Worm (Caenorhabditis elegans) whole organism, L1 larva: ENCODE measurements around the gene F36D4.6.

Experiments
- C16A3.4 ChIP-seq: fragments of 150-350 bp; optimal IDR thresholded peaks from 2 replicates; lab custom pipeline; 2014; ENCODE audit warnings: missing biosample characterization, missing genetic modification characterization
- F16B12.6 ChIP-seq: fragments of 150-350 bp; optimal IDR thresholded peaks from 2 replicates; lab custom pipeline; 2014; ENCODE audit warnings: missing biosample characterization, missing genetic modification characterization
- ama-1 ChIP-seq: fragments of 150-350 bp; optimal IDR thresholded peaks from 2 replicates; lab custom pipeline; 2014
- blmp-1 ChIP-seq: fragments of 150-350 bp; optimal IDR thresholded peaks from 2 replicates; lab custom pipeline; 2014; ENCODE audit warnings: missing biosample characterization, missing genetic modification characterization
- ceh-8 ChIP-seq: fragments of 200-800 bp; sonication (Bioruptor generic); optimal IDR thresholded peaks from 2 replicates; lab custom pipeline; 2018; ENCODE audit warnings: mild to moderate bottlenecking, missing genetic modification characterization, moderate library complexity, missing compliant biosample characterization
- ceh-90 ChIP-seq: sonication (generic microtip); optimal IDR thresholded peaks from 2 replicates; lab custom pipeline; 2016; ENCODE audit warnings: missing genetic modification characterization, missing compliant biosample characterization
- dpl-1 ChIP-seq, 3 experiments: fragments of 150-350 bp in 2 of 3; sonication (generic microtip) in 1 of 3; optimal IDR thresholded peaks; 2 replicates each; lab custom pipeline; 2014 to 2017; ENCODE audit warnings: missing biosample characterization in 3 of 3, missing genetic modification characterization in 3 of 3, missing genetic modification reagents in 3 of 3
- efl-1 ChIP-seq, 4 experiments: fragments of 150-350 bp; optimal IDR thresholded peaks in 3 of 4; peaks in 1 of 4; 1 replicate in 1 of 4; 2 replicates in 3 of 4; lab custom pipeline; 2014; ENCODE audit warnings: missing biosample characterization in 2 of 4, missing genetic modification characterization in 2 of 4, missing genetic modification reagents in 2 of 4
- egl-27 ChIP-seq, 2 experiments: fragments of 150-350 bp in 1 of 2; sonication (generic microtip); optimal IDR thresholded peaks; 3 replicates each; lab custom pipeline; 2017 to 2018; ENCODE audit warnings: missing biosample characterization in 2 of 2, missing genetic modification characterization in 2 of 2, missing genetic modification reagents in 2 of 2
- hpl-2 ChIP-seq: fragments of 150-350 bp; optimal IDR thresholded peaks from 2 replicates; lab custom pipeline; 2014; ENCODE audit warnings: missing biosample characterization, missing genetic modification reagents, missing genetic modification characterization
- lin-14 ChIP-seq: fragments of 200-800 bp; sonication (Bioruptor generic); optimal IDR thresholded peaks from 2 replicates; lab custom pipeline; 2018; ENCODE audit warnings: mild to moderate bottlenecking, missing genetic modification characterization, moderate library complexity, missing compliant biosample characterization
- lin-15B ChIP-seq: fragments of 150-350 bp; sonication (generic microtip); optimal IDR thresholded peaks from 3 replicates; lab custom pipeline; 2014; ENCODE audit warnings: missing biosample characterization, missing genetic modification characterization
- lin-35 ChIP-seq, 2 experiments: fragments of 150-350 bp; optimal IDR thresholded peaks; 2 replicates each; lab custom pipeline; 2014; ENCODE audit warnings: missing biosample characterization in 2 of 2, missing genetic modification characterization in 2 of 2, missing genetic modification reagents in 2 of 2
- lin-39 ChIP-seq: fragments of 150-350 bp; optimal IDR thresholded peaks from 2 replicates; lab custom pipeline; 2014; ENCODE audit warnings: missing biosample characterization, missing genetic modification reagents, missing genetic modification characterization
- lir-3 ChIP-seq: sonication (generic microtip); optimal IDR thresholded peaks from 2 replicates; lab custom pipeline; 2016; ENCODE audit warnings: mild to moderate bottlenecking, missing genetic modification characterization, moderate library complexity, missing compliant biosample characterization; ENCODE audit not compliant: poor library complexity
- lsy-2 ChIP-seq, 2 experiments: fragments of 150-350 bp; optimal IDR thresholded peaks; 2 replicates each; lab custom pipeline; 2014; ENCODE audit warnings: missing biosample characterization in 2 of 2, missing genetic modification characterization in 2 of 2
- mab-9 ChIP-seq: fragments of 200-800 bp; sonication (Bioruptor generic); IDR thresholded peaks from 2 replicates; pipeline ENCODE4 v1.3.6; 2022; ENCODE audit warnings: missing genetic modification reagents, missing genetic modification characterization, missing compliant biosample characterization
- mep-1 ChIP-seq: fragments of 150-350 bp; optimal IDR thresholded peaks from 2 replicates; lab custom pipeline; 2014; ENCODE audit warnings: missing biosample characterization, missing genetic modification characterization
- nhr-11 ChIP-seq: fragments of 150-350 bp; optimal IDR thresholded peaks from 2 replicates; lab custom pipeline; 2014; ENCODE audit warnings: missing biosample characterization, missing genetic modification characterization
- nhr-20 ChIP-seq: sonication (generic microtip); optimal IDR thresholded peaks from 2 replicates; lab custom pipeline; 2016; ENCODE audit warnings: mild to moderate bottlenecking, missing genetic modification characterization, missing compliant biosample characterization
- nhr-28 ChIP-seq: fragments of 150-350 bp; optimal IDR thresholded peaks from 2 replicates; lab custom pipeline; 2014; ENCODE audit warnings: missing biosample characterization, missing genetic modification characterization
- nhr-47 ChIP-seq: sonication (generic microtip); optimal IDR thresholded peaks from 2 replicates; lab custom pipeline; 2016; ENCODE audit warnings: mild to moderate bottlenecking, missing genetic modification characterization, moderate library complexity, missing compliant biosample characterization
- nhr-77 ChIP-seq: fragments of 150-350 bp; optimal IDR thresholded peaks from 2 replicates; lab custom pipeline; 2014; ENCODE audit warnings: missing biosample characterization, missing genetic modification characterization
- nhr-84 ChIP-seq: sonication (generic microtip); optimal IDR thresholded peaks from 2 replicates; lab custom pipeline; 2017; ENCODE audit warnings: missing biosample characterization, missing genetic modification characterization
- nhr-85 ChIP-seq: sonication (generic microtip); peaks from one replicate; lab custom pipeline; 2016; ENCODE audit warnings: missing genetic modification characterization, inconsistent platforms, missing compliant biosample characterization
- nhr-90 ChIP-seq: sonication (generic microtip); optimal IDR thresholded peaks from 2 replicates; lab custom pipeline; 2016; ENCODE audit warnings: mild to moderate bottlenecking, missing genetic modification characterization, missing compliant biosample characterization; ENCODE audit not compliant: poor library complexity
- pax-3 ChIP-seq: fragments of 200-800 bp; sonication (Bioruptor generic); optimal IDR thresholded peaks from 2 replicates; lab custom pipeline; 2018; ENCODE audit warnings: mild to moderate bottlenecking, missing genetic modification characterization, moderate library complexity, missing compliant biosample characterization
- pqm-1 ChIP-seq: sonication (generic microtip); optimal IDR thresholded peaks from 3 replicates; lab custom pipeline; 2017; ENCODE audit warnings: missing biosample characterization, missing genetic modification characterization
- rnt-1 ChIP-seq: sonication (generic microtip); optimal IDR thresholded peaks from 2 replicates; lab custom pipeline; 2016; ENCODE audit warnings: mild to moderate bottlenecking, missing genetic modification characterization, moderate library complexity, missing compliant biosample characterization
- skn-1 ChIP-seq: fragments of 150-350 bp; optimal IDR thresholded peaks from 2 replicates; lab custom pipeline; 2014; ENCODE audit warnings: missing biosample characterization, missing genetic modification characterization
- snu-23 ChIP-seq: sonication (generic microtip); optimal IDR thresholded peaks from 2 replicates; lab custom pipeline; 2016; ENCODE audit warnings: missing genetic modification characterization, missing compliant biosample characterization
- sptf-1 ChIP-seq: fragments of 150-350 bp; optimal IDR thresholded peaks from 2 replicates; lab custom pipeline; 2014; ENCODE audit warnings: missing biosample characterization, missing genetic modification characterization
- swsn-7 ChIP-seq: sonication (generic microtip); optimal IDR thresholded peaks from 2 replicates; lab custom pipeline; 2016; ENCODE audit warnings: missing genetic modification characterization, missing compliant biosample characterization
- tbx-2 ChIP-seq: sonication (generic microtip); optimal IDR thresholded peaks from 2 replicates; lab custom pipeline; 2016; ENCODE audit warnings: missing genetic modification characterization, missing compliant biosample characterization
- tlp-1 ChIP-seq: fragments of 150-350 bp; optimal IDR thresholded peaks from 2 replicates; lab custom pipeline; 2014; ENCODE audit warnings: missing biosample characterization, missing genetic modification characterization
- unc-30 ChIP-seq: sonication (generic microtip); optimal IDR thresholded peaks from 2 replicates; lab custom pipeline; 2017; ENCODE audit warnings: missing biosample characterization, missing genetic modification characterization
- unc-98 ChIP-seq: fragments of 200-800 bp; sonication (Bioruptor generic); IDR thresholded peaks from 2 replicates; pipeline ENCODE4 v1.3.6; 2022; ENCODE audit warnings: missing genetic modification characterization, missing compliant biosample characterization
- vab-15 ChIP-seq: sonication (generic microtip); optimal IDR thresholded peaks from 2 replicates; lab custom pipeline; 2017; ENCODE audit warnings: missing genotype, mild to moderate bottlenecking, missing genetic modification characterization, missing compliant biosample characterization
- zag-1 ChIP-seq: fragments of 150-350 bp; optimal IDR thresholded peaks from 2 replicates; lab custom pipeline; 2014; ENCODE audit warnings: missing biosample characterization, missing genetic modification characterization
- ztf-11 ChIP-seq, 2 experiments: sonication (generic microtip); optimal IDR thresholded peaks; 2 replicates each; lab custom pipeline; 2016 to 2017; ENCODE audit warnings: missing genetic modification characterization in 2 of 2, missing biosample characterization in 1 of 2, missing compliant biosample characterization in 1 of 2

F36D4.6 gene

ce11 chrV:9408869-9409268 is 18.1 kb downstream of the F36D4.6 start (continued):
- TF ChIP-seq skn-1 (tag; lab: Kevin White, UChicago) = no peak

- TF ChIP-seq nhr-11 (no peak), lin-39 (tag; lab: Kevin White, UChicago) (no peak), mab-9 (no peak), skn-1 (tag; lab: Kevin White, UChicago) (no peak), snu-23 (GFP tag; lab: Kevin White, UChicago) (peak; percentile 55), ztf-11 (tag; optimal IDR thresholded peaks at IDR 0.05; lab: Kevin White, UChicago) (no peak), sptf-1 (no peak), lin-14 (GFP tag; lab: Kevin White, UChicago) (peak; percentile 30), F16B12.6 (tag; lab: Kevin White, UChicago) (no peak), unc-98 (GFP tag; lab: Robert Waterston, UW) (no peak), lsy-2 (tag; optimal IDR thresholded peaks at IDR 0.05; lab: Kevin White, UChicago) (peak in 1 of 2 experiments; percentile 17), nhr-20 (tag; lab: Kevin White, UChicago) (peak; percentile 31), nhr-28 (tag; lab: Kevin White, UChicago) (no peak), zag-1 (tag; lab: Kevin White, UChicago) (no peak), egl-27 (tag; optimal IDR thresholded peaks at IDR 0.05; lab: Kevin White, UChicago) (no peak), C16A3.4 (tag; lab: Kevin White, UChicago) (peak; percentile 17), efl-1 (optimal IDR thresholded peaks at IDR 0.05; lab: Kevin White, UChicago) (peak in 1 of 2 experiments; percentile 22), efl-1 (GFP tag; optimal IDR thresholded peaks at IDR 0.05 in 1 of 2; lab: Kevin White, UChicago) (peak in 1 of 2 experiments; percentile 26), nhr-85 (tag; lab: Kevin White, UChicago) (no peak), ama-1 (no peak), dpl-1 (GFP tag; optimal IDR thresholded peaks at IDR 0.05; lab: Kevin White, UChicago) (peak in 2 of 3 experiments; percentile 5 to 14), lir-3 (tag; lab: Kevin White, UChicago) (no peak), tlp-1 (tag; lab: Kevin White, UChicago) (no peak), rnt-1 (peak; percentile 35), tbx-2 (tag; lab: Kevin White, UChicago) (no peak), lin-35 (GFP tag; optimal IDR thresholded peaks at IDR 0.05; lab: Kevin White, UChicago) (no peak), pqm-1 (no peak), ceh-90 (tag; lab: Kevin White, UChicago) (no peak), nhr-90 (tag; lab: Kevin White, UChicago) (peak; percentile 21), swsn-7 (peak; percentile 12), blmp-1 (no peak), unc-30 (tag; lab: Kevin White, UChicago) (no peak), lin-15B (no peak), nhr-84 (tag; lab: Kevin White, UChicago) (no peak), vab-15 (no peak), nhr-47 (peak; percentile 13), mep-1 (tag; lab: Kevin White, UChicago) (no peak), ceh-8 (GFP tag; lab: Kevin White, UChicago) (no peak), nhr-77 (peak; percentile 48), pax-3 (tag; lab: Kevin White, UChicago) (no peak), hpl-2 (GFP tag; lab: Kevin White, UChicago) (no peak)
These were observed 20.1 kb downstream of the F36D4.6 start for ce11 chrV:9406890-9407289.

ce11 chrV:9399886-9400373 is 27.0 kb downstream of the F36D4.6 start, which contains the start of gene trpp-4:
TSS of gene trpp-4 (plus strand) at chrV:9400327.
- peak in 1 of 3 experiments; percentile 1 for TF ChIP-seq dpl-1 (GFP tag; optimal IDR thresholded peaks at IDR 0.05; lab: Kevin White, UChicago)
- no peak for TF ChIP-seq mab-9
- TF ChIP-seq blmp-1 = peak; percentile 91
- TF ChIP-seq lsy-2 (tag; optimal IDR thresholded peaks at IDR 0.05; lab: Kevin White, UChicago) = peak in 1 of 2 experiments; percentile 3
